Worm (Caenorhabditis elegans) whole organism, L3 larva: Measurements from ENCODE around the gene mig-22.

ENCODE experiments used
- elt-1 ChIP-seq: fragments of 150-350 bp; optimal IDR thresholded peaks from 2 replicates; lab custom pipeline; 2014; ENCODE audit warnings: missing biosample characterization, missing genetic modification characterization
- nhr-28 ChIP-seq: fragments of 150-350 bp; optimal IDR thresholded peaks from 2 replicates; lab custom pipeline; 2014; ENCODE audit warnings: missing biosample characterization, missing genetic modification characterization

DNA sequence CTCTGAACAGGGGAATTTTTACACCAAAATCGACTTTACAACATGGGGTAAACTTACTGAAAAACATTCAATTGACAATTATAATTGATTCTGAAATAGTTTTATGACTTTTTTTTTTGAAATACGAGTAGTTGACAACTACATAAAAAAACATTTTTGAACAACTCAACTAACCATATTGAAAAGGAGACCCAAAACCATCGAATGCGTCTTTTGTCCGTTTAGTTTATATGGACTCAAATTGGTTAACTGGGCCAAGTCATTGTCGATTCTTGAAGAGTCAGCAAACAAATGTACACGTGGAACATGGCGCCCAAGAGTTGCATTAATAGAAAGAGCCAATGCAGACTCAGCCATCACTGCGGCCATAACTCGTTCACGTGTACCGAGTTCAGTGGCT is 675 bp downstream of the mig-22 start:
- no peak for TF ChIP-seq elt-1
- TF ChIP-seq nhr-28 = no peak
